Fruit fly (Drosophila melanogaster) whole organism, embryonic: ENCODE measurements around the gene SPARC.
A peak's percentile ranks its signal among the peaks of the same experiment; 100 is the strongest.

Source experiments
- BtbVII ChIP-seq: fragments of 200-800 bp; sonication (Bioruptor generic); optimal IDR thresholded peaks from 3 replicates; lab custom pipeline; 2017; ENCODE audit warnings: missing biosample characterization, mild to moderate bottlenecking, missing genetic modification characterization
- CG10274 ChIP-seq: fragments of 200-800 bp; sonication (Bioruptor generic); optimal IDR thresholded peaks from 3 replicates; lab custom pipeline; 2017; ENCODE audit warnings: missing biosample characterization, mild to moderate bottlenecking, missing genetic modification characterization
- CG12942 ChIP-seq: fragments of 200-800 bp; sonication (Bioruptor generic); optimal IDR thresholded peaks from 3 replicates; lab custom pipeline; 2016; ENCODE audit warnings: missing biosample characterization, missing genetic modification characterization
- CG13123 ChIP-seq: fragments of 200-800 bp; sonication (Bioruptor generic); optimal IDR thresholded peaks from 2 replicates; lab custom pipeline; 2016; ENCODE audit warnings: missing biosample characterization, missing genetic modification characterization
- CG14965 ChIP-seq: fragments of 200-800 bp; sonication (Bioruptor generic); optimal IDR thresholded peaks from 2 replicates; lab custom pipeline; 2016; ENCODE audit warnings: missing biosample characterization, missing genetic modification characterization, borderline replicate concordance
- CG15514 ChIP-seq: fragments of 200-800 bp; sonication (Bioruptor generic); optimal IDR thresholded peaks from 3 replicates; lab custom pipeline; 2017; ENCODE audit warnings: missing biosample characterization, missing genetic modification characterization, mild to moderate bottlenecking, moderate library complexity, missing genetic modification reagents
- CG17912 ChIP-seq: fragments of 200-800 bp; sonication (Bioruptor generic); optimal IDR thresholded peaks from 2 replicates; lab custom pipeline; 2018; ENCODE audit warnings: missing biosample characterization, mild to moderate bottlenecking, missing genetic modification characterization
- CG18764 ChIP-seq: fragments of 200-800 bp; sonication (Bioruptor generic); optimal IDR thresholded peaks from 3 replicates; lab custom pipeline; 2016; ENCODE audit warnings: missing biosample characterization, missing genetic modification characterization
- CG2199 ChIP-seq: fragments of 200-800 bp; sonication (Bioruptor generic); IDR thresholded peaks from 3 replicates; pipeline ENCODE4 v1.3.6; 2022; ENCODE audit warnings: missing biosample characterization, missing genetic modification characterization
- CG3163 ChIP-seq: fragments of 200-800 bp; sonication (Bioruptor generic); optimal IDR thresholded peaks from 3 replicates; lab custom pipeline; 2016; ENCODE audit warnings: missing biosample characterization, missing genetic modification characterization
- CG4617 ChIP-seq: fragments of 200-800 bp; sonication (Bioruptor generic); optimal IDR thresholded peaks from 3 replicates; lab custom pipeline; 2016; ENCODE audit warnings: missing biosample characterization, missing genetic modification characterization, borderline replicate concordance
- CG5180 ChIP-seq: fragments of 200-800 bp; sonication (Bioruptor generic); optimal IDR thresholded peaks from 3 replicates; lab custom pipeline; 2017; ENCODE audit warnings: missing biosample characterization, missing genetic modification characterization, mild to moderate bottlenecking, moderate library complexity, missing genetic modification reagents
- CG6254 ChIP-seq: fragments of 200-800 bp; sonication (Bioruptor generic); optimal IDR thresholded peaks from 3 replicates; lab custom pipeline; 2017; ENCODE audit warnings: mild to moderate bottlenecking, missing biosample characterization, missing genetic modification reagents, missing genetic modification characterization
- CG7963 ChIP-seq: fragments of 200-800 bp; sonication (Bioruptor generic); IDR thresholded peaks from 3 replicates; pipeline ENCODE4 v1.3.6; 2022; ENCODE audit warnings: missing biosample characterization, missing genetic modification characterization; ENCODE audit not compliant: partially characterized antibody
- CG9932 ChIP-seq: fragments of 200-800 bp; sonication (Bioruptor generic); IDR thresholded peaks from 2 replicates; pipeline ENCODE4 v1.3.6; 2022; ENCODE audit warnings: missing biosample characterization, missing genetic modification characterization
- CHES-1-like ChIP-seq: fragments of 200-800 bp; sonication (Bioruptor generic); optimal IDR thresholded peaks from 2 replicates; lab custom pipeline; 2016; ENCODE audit warnings: missing biosample characterization, missing genetic modification characterization
- Dbx ChIP-seq: fragments of 200-800 bp; sonication (Bioruptor generic); IDR thresholded peaks from 3 replicates; pipeline ENCODE4 v1.3.6; 2022; ENCODE audit warnings: missing biosample characterization, missing genetic modification characterization
- Dip3 ChIP-seq: fragments of 200-800 bp; sonication (Bioruptor generic); optimal IDR thresholded peaks from 3 replicates; lab custom pipeline; 2016; ENCODE audit warnings: missing biosample characterization, missing genetic modification characterization
- Doc3 ChIP-seq: fragments of 200-800 bp; sonication (Bioruptor generic); IDR thresholded peaks from 3 replicates; pipeline ENCODE4 v1.3.6; 2022; ENCODE audit warnings: missing biosample characterization, missing genetic modification characterization; ENCODE audit not compliant: partially characterized antibody
- Dp ChIP-seq: fragments of 200-800 bp; sonication (Bioruptor generic); optimal IDR thresholded peaks from 2 replicates; lab custom pipeline; 2018; ENCODE audit warnings: missing biosample characterization, mild to moderate bottlenecking, missing genetic modification characterization, moderate library complexity
- ERR ChIP-seq: fragments of 200-800 bp; sonication (Bioruptor generic); optimal IDR thresholded peaks from 2 replicates; lab custom pipeline; 2016; ENCODE audit warnings: missing biosample characterization, missing genetic modification characterization
- Eip74EF ChIP-seq, 2 experiments: fragments of 200-800 bp in 1 of 2; fragments of >200 bp in 1 of 2; sonication (Bioruptor generic) in 1 of 2; optimal IDR thresholded peaks; 2 replicates each; lab custom pipeline; 2017 to 2019; ENCODE audit warnings: missing biosample characterization in 2 of 2, missing genetic modification characterization in 2 of 2, mild to moderate bottlenecking in 1 of 2, moderate library complexity in 1 of 2
- Elba2 ChIP-seq: fragments of 200-800 bp; sonication (Bioruptor generic); optimal IDR thresholded peaks from 3 replicates; lab custom pipeline; 2016; ENCODE audit warnings: missing biosample characterization, missing genetic modification characterization
- Fer2 ChIP-seq: fragments of 200-800 bp; sonication (Bioruptor generic); optimal IDR thresholded peaks from 2 replicates; lab custom pipeline; 2018; ENCODE audit warnings: missing biosample characterization, mild to moderate bottlenecking, missing genetic modification characterization, moderate library complexity
- Gug ChIP-seq: fragments of 200-800 bp; sonication (Bioruptor generic); IDR thresholded peaks from 4 replicates; pipeline ENCODE4 v1.3.6; 2022; ENCODE audit warnings: missing biosample characterization, missing genetic modification characterization
- H15 ChIP-seq: fragments of 200-800 bp; sonication (Bioruptor generic); IDR thresholded peaks from 3 replicates; pipeline ENCODE4 v1.3.6; 2022; ENCODE audit warnings: missing biosample characterization, missing genetic modification characterization
- Hmr ChIP-seq: fragments of 200-800 bp; sonication (Bioruptor generic); optimal IDR thresholded peaks from 3 replicates; lab custom pipeline; 2017; ENCODE audit warnings: mild to moderate bottlenecking, missing biosample characterization, missing genetic modification reagents, missing genetic modification characterization
- Hsf ChIP-seq: fragments of 200-800 bp; sonication (Bioruptor generic); optimal IDR thresholded peaks from 3 replicates; lab custom pipeline; 2016; ENCODE audit warnings: missing biosample characterization, missing genetic modification characterization
- Nf-YB ChIP-seq: fragments of 200-800 bp; sonication (Bioruptor generic); optimal IDR thresholded peaks from 3 replicates; lab custom pipeline; 2019; ENCODE audit warnings: missing biosample characterization, mild to moderate bottlenecking, missing genetic modification characterization, moderate library complexity
- Six4 ChIP-seq: fragments of 200-800 bp; sonication (Bioruptor generic); optimal IDR thresholded peaks from 2 replicates; lab custom pipeline; 2016; ENCODE audit warnings: missing biosample characterization, missing genetic modification characterization
- Sox100B ChIP-seq: fragments of 200-800 bp; sonication (Bioruptor generic); optimal IDR thresholded peaks from 3 replicates; lab custom pipeline; 2018; ENCODE audit warnings: missing biosample characterization, mild to moderate bottlenecking, missing genetic modification characterization
- Xbp1 ChIP-seq: fragments of 200-800 bp; sonication (Bioruptor generic); optimal IDR thresholded peaks from 3 replicates; lab custom pipeline; 2016; ENCODE audit warnings: missing biosample characterization, mild to moderate bottlenecking, missing genetic modification characterization
- aop ChIP-seq: fragments of 200-800 bp; sonication (Bioruptor generic); IDR thresholded peaks from 2 replicates; pipeline ENCODE4 v1.3.6; 2022; ENCODE audit warnings: missing biosample characterization, missing genetic modification characterization
- ap ChIP-seq: fragments of 200-800 bp; sonication (Bioruptor generic); IDR thresholded peaks from 2 replicates; pipeline ENCODE4 v1.3.6; 2022; ENCODE audit warnings: missing biosample characterization, missing genetic modification characterization
- croc ChIP-seq: fragments of 200-800 bp; sonication (Bioruptor generic); conservative IDR thresholded peaks from 3 replicates; pipeline ENCODE4 v1.3.6; 2022; ENCODE audit warnings: missing biosample characterization, missing genetic modification characterization
- fd102C ChIP-seq: fragments of 200-800 bp; sonication (Bioruptor generic); optimal IDR thresholded peaks from 2 replicates; lab custom pipeline; 2018; ENCODE audit warnings: missing biosample characterization, mild to moderate bottlenecking, missing genetic modification characterization, moderate library complexity
- gce ChIP-seq: fragments of 200-800 bp; sonication (Bioruptor generic); IDR thresholded peaks from 3 replicates; pipeline ENCODE4 v1.3.6; 2022; ENCODE audit warnings: missing biosample characterization, missing genetic modification characterization
- gcm ChIP-seq: fragments of 200-800 bp; sonication (Bioruptor generic); optimal IDR thresholded peaks from 2 replicates; lab custom pipeline; 2019; ENCODE audit warnings: missing biosample characterization, mild to moderate bottlenecking, missing genetic modification characterization, moderate library complexity
- gfzf ChIP-seq: fragments of 200-800 bp; sonication (Bioruptor generic); optimal IDR thresholded peaks from 2 replicates; lab custom pipeline; 2016; ENCODE audit warnings: missing biosample characterization, mild to moderate bottlenecking, missing genetic modification characterization, moderate library complexity
- maf-S ChIP-seq: fragments of 200-800 bp; sonication (Bioruptor generic); optimal IDR thresholded peaks from 2 replicates; lab custom pipeline; 2016; ENCODE audit warnings: missing biosample characterization, missing genetic modification characterization
- pan ChIP-seq, 4 experiments: fragments of >200 bp in 3 of 4; fragments of 200-800 bp in 1 of 4; sonication (Bioruptor generic) in 1 of 4; optimal IDR thresholded peaks in 3 of 4; IDR thresholded peaks in 1 of 4; 2 replicates each; pipeline versions ENCODE4 v1.3.6 to Lab custom; 2017 to 2022; ENCODE audit warnings: missing biosample characterization in 2 of 4, missing genetic modification characterization in 2 of 4, mixed read lengths in 1 of 4
- pros ChIP-seq: fragments of 200-800 bp; sonication (Bioruptor generic); optimal IDR thresholded peaks from 3 replicates; lab custom pipeline; 2019; ENCODE audit warnings: missing biosample characterization, mild to moderate bottlenecking, missing genetic modification characterization, moderate library complexity
- psq ChIP-seq: fragments of 200-800 bp; sonication (Bioruptor generic); optimal IDR thresholded peaks from 2 replicates; lab custom pipeline; 2017; ENCODE audit warnings: missing biosample characterization, missing genetic modification characterization
- ro ChIP-seq: fragments of 200-800 bp; sonication (Bioruptor generic); IDR thresholded peaks from 2 replicates; pipeline ENCODE4 v1.3.6; 2022; ENCODE audit warnings: missing biosample characterization, missing genetic modification characterization
- schlank ChIP-seq: fragments of 200-800 bp; sonication (Bioruptor generic); optimal IDR thresholded peaks from 2 replicates; lab custom pipeline; 2018; ENCODE audit warnings: missing biosample characterization, mild to moderate bottlenecking, missing genetic modification characterization
- sqz ChIP-seq: fragments of 200-800 bp; sonication (Bioruptor generic); optimal IDR thresholded peaks from 3 replicates; lab custom pipeline; 2018; ENCODE audit warnings: missing biosample characterization, mild to moderate bottlenecking, missing genetic modification characterization
- tap ChIP-seq: fragments of 200-800 bp; optimal IDR thresholded peaks from 3 replicates; lab custom pipeline; 2019; ENCODE audit warnings: missing biosample characterization, mild to moderate bottlenecking, missing genetic modification characterization, moderate library complexity
- tll ChIP-seq, 2 experiments: fragments of 200-800 bp in 1 of 2; fragments of >200 bp in 1 of 2; sonication (Bioruptor generic) in 1 of 2; optimal IDR thresholded peaks; 2 replicates each; lab custom pipeline; 2017 to 2019; ENCODE audit warnings: missing biosample characterization in 2 of 2, missing genetic modification characterization in 2 of 2, mild to moderate bottlenecking in 1 of 2, moderate library complexity in 1 of 2
- trem ChIP-seq: fragments of 200-800 bp; optimal IDR thresholded peaks from 3 replicates; lab custom pipeline; 2019; ENCODE audit warnings: missing biosample characterization, mild to moderate bottlenecking, missing genetic modification characterization, moderate library complexity

The SPARC gene

DNA sequence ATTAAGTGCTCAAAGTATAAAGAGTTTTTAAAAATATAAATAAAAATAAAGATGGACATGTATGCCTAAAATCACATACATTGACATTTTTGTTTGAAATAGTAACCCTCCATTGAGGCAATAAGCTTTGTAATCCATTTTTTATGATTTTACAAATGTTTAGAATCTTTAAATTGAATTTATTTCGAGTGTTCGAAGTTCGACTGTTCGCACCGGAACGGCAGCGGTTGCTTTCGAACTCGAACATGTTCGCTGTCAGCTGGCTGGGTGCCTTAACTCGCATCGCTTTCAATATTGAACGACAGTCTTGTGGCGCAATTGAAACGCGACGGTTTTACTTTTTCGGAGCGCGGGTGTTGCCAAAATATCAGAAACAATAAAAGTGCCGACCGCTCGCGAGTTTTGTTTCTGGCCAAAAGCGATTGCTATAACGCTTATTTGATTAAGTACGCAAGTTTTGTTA is 43.7 kb upstream of the SPARC start, which contains the start of gene CG46339 (continued):
- TF ChIP-seq Dp: no peak
- TF ChIP-seq CG6254: peak; percentile 8
- TF ChIP-seq gfzf: no peak
- TF ChIP-seq fd102C: no peak
- TF ChIP-seq Doc3 (GFP tag; lab: Robert Waterston, UW): no peak
- TF ChIP-seq Dip3: no peak
- no peak for TF ChIP-seq CG10274 (GFP tag; lab: Kevin White, UChicago)
- TF ChIP-seq maf-S (GFP tag; lab: Kevin White, UChicago): no peak
- no peak for TF ChIP-seq croc
- TF ChIP-seq CG14965: no peak
- peak; percentile 79 for TF ChIP-seq CG15514 (GFP tag; lab: Kevin White, UChicago)
- TF ChIP-seq Hmr (GFP tag; lab: Kevin White, UChicago): peak; percentile 90
- peak; percentile 80; the same call in 2 of the 3 replicates for TF ChIP-seq Dbx (GFP tag; lab: Robert Waterston, UW)
- peak; percentile 31 for TF ChIP-seq CG18764
- TF ChIP-seq trem: peak; percentile 44
- peak; percentile 24 for TF ChIP-seq gcm
- no peak for TF ChIP-seq psq (GFP tag; lab: Kevin White, UChicago)
- TF ChIP-seq aop: no peak
- TF ChIP-seq Elba2 (GFP tag; lab: Kevin White, UChicago): no peak
- 0 out of 3 replicates have a peak, but pooled peaks have one; percentile 48 for TF ChIP-seq gce (GFP tag; lab: Robert Waterston, UW)
- no peak for TF ChIP-seq Hsf (GFP tag; lab: Kevin White, UChicago)
- TF ChIP-seq CG5180: peak; percentile 99
- peak; percentile 47 for TF ChIP-seq Sox100B (GFP tag; lab: Kevin White, UChicago)
- TF ChIP-seq H15 (GFP tag; lab: Robert Waterston, UW): no peak
- no peak for TF ChIP-seq CG3163 (GFP tag; lab: Kevin White, UChicago)
- peak; percentile 6 for TF ChIP-seq Six4
- TF ChIP-seq ro (GFP tag; lab: Robert Waterston, UW): no peak
- TF ChIP-seq schlank (tag; lab: Kevin White, UChicago): peak; percentile 55
- TF ChIP-seq ERR (GFP tag; lab: Kevin White, UChicago): no peak
- 0 out of 3 replicates have a peak, but pooled peaks have one; percentile 41 for TF ChIP-seq CG2199 (GFP tag; lab: Robert Waterston, UW)
- no peak for TF ChIP-seq Gug (GFP tag; lab: Robert Waterston, UW)
- TF ChIP-seq pros: no peak
- TF ChIP-seq pan (optimal IDR thresholded peaks at IDR 0.05; lab: Kevin White, UChicago): no peak
- TF ChIP-seq pan (GFP tag; optimal IDR thresholded peaks at IDR 0.05 in 1 of 2, IDR thresholded peaks at IDR 0.05 in 1 of 2): peak in 1 of 2 experiments; percentile 64
- no peak for TF ChIP-seq CG7963
- peak; percentile 60 for TF ChIP-seq CHES-1-like (GFP tag; lab: Kevin White, UChicago)
- TF ChIP-seq Nf-YB (GFP tag; lab: Kevin White, UChicago): no peak
- TF ChIP-seq tap (tag; lab: Kevin White, UChicago): peak; percentile 49
- peak; percentile 55; the same call in 1 of the 2 replicates for TF ChIP-seq CG9932 (GFP tag; lab: Robert Waterston, UW)
- no peak for TF ChIP-seq CG17912 (GFP tag; lab: Kevin White, UChicago)
- TF ChIP-seq Fer2 (tag; lab: Kevin White, UChicago): no peak
- TF ChIP-seq CG13123 (GFP tag; lab: Kevin White, UChicago): no peak
- peak; percentile 80 for TF ChIP-seq BtbVII (GFP tag; lab: Kevin White, UChicago)
- no peak for TF ChIP-seq CG4617 (GFP tag; lab: Kevin White, UChicago)
- TF ChIP-seq tll (GFP tag; optimal IDR thresholded peaks at IDR 0.05; lab: Kevin White, UChicago): no peak
- TF ChIP-seq sqz (GFP tag; lab: Kevin White, UChicago): peak; percentile 65
- TF ChIP-seq Xbp1 (GFP tag; lab: Kevin White, UChicago): no peak
- no peak for TF ChIP-seq Eip74EF (GFP tag; optimal IDR thresholded peaks at IDR 0.05; lab: Kevin White, UChicago)
- no peak for TF ChIP-seq ap (GFP tag; lab: Robert Waterston, UW)
- TF ChIP-seq CG12942 (GFP tag; lab: Kevin White, UChicago): no peak
